Fruit fly (Drosophila melanogaster): ENCODE results near the gene Gr63a.

DNA sequence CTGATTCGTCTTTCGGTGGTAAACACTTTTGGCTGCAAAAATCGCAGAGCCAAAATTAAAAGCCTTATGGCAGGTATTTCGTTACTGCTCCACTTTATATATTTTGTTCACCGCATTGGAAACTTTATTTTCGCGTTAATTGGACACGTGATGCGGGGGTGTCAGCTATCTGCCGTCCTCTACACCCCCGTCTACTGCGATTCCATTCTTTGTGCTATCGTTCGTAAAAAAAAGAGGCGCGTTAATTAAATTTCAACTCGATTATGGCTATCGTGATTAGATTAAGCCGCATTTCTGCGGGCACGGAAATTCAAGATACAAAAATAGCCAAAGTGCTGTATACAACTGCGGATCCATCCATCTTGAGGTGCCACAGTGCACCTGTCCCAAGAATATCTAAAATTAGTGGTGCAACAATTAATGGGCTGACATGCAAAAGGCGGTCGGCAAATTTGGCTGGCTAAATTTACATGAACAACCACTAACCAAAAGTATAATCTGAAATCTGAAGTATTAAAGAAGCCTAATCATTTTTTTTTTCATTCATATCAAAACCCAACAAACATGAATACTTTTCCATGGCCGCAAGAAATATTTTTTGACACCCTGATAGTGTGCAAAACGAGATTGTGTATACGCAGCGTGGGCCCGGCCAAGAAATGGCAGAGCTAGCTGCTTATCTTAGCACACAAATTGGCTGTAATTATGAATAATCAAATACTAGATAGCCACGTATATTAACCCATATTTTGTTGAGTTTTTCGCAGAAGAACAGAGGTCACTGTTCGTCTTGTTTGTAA, 33.8 kb upstream of the Gr63a start:
- TF ChIP-seq psq (optimal IDR thresholded peaks at IDR 0.05): no peak
- no peak for TF ChIP-seq Dll (optimal IDR thresholded peaks at IDR 0.05)
